Fruit fly (Drosophila melanogaster) whole organism, adult: ENCODE results near the gene CG9737.

Experiments used
- CG1620 ChIP-seq: fragments of 200-800 bp; sonication (Bioruptor generic); optimal IDR thresholded peaks from 2 replicates; lab custom pipeline; 2016; ENCODE audit warnings: missing biosample characterization, missing genetic modification characterization
- CG7045 ChIP-seq: fragments of 200-800 bp; sonication (Bioruptor generic); optimal IDR thresholded peaks from 2 replicates; lab custom pipeline; 2017; ENCODE audit warnings: missing biosample characterization, mild to moderate bottlenecking, missing genetic modification characterization
- CG7101 ChIP-seq: fragments of 200-800 bp; sonication (Bioruptor generic); optimal IDR thresholded peaks from 2 replicates; lab custom pipeline; 2018; ENCODE audit warnings: missing biosample characterization, mild to moderate bottlenecking, missing genetic modification characterization, moderate library complexity
- Crg-1 ChIP-seq: fragments of 200-800 bp; sonication (Bioruptor generic); optimal IDR thresholded peaks from 2 replicates; lab custom pipeline; 2016; ENCODE audit warnings: missing biosample characterization, missing genetic modification characterization
- cic ChIP-seq: fragments of 200-800 bp; sonication (Bioruptor generic); optimal IDR thresholded peaks from 2 replicates; lab custom pipeline; 2017; ENCODE audit warnings: missing biosample characterization, mild to moderate bottlenecking, missing genetic modification characterization, moderate library complexity
- cnc ChIP-seq, 2 experiments: fragments of >200 bp; optimal IDR thresholded peaks; 2 replicates each; lab custom pipeline; 2017

DNA sequence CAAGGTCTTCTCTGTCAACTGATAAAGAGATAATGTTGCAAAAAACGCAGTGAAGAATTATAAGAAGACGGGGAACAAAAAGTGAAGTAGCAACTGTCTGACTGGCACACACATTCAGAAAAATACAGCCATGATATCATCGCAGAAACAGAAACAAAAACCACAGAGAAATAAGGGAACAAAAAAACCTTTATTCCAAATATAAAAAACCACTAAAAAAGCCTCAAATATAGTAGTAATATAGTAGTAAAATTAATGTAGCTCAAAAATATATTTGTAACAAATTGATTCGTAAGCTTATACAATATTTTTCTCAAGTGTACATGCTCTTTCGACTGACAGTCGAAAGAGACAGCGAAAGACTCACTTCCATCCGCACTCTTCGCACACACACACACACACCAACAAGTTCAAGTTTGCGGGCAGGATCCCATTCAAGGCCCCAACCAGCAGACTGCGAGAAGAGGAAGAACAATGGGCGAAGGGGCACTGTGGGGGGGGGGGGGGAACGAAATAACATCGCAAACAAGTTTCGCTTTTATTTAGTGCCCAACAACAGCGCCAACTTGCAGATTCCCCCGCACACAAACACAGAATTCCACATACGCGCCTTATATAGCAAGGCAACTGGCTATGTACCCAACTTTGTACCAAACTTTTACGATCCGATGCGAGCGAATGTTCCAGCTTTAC lies 15.3 kb upstream of the CG9737 start:
- no peak for TF ChIP-seq cic (GFP tag; lab: Kevin White, UChicago)
- no peak for TF ChIP-seq Crg-1 (GFP tag; lab: Kevin White, UChicago)
- no peak for TF ChIP-seq CG1620 (GFP tag; lab: Kevin White, UChicago)
- no peak for TF ChIP-seq CG7045 (GFP tag; lab: Kevin White, UChicago)
- TF ChIP-seq CG7101 (tag; lab: Kevin White, UChicago) = no peak
- no peak for TF ChIP-seq cnc (optimal IDR thresholded peaks at IDR 0.05; lab: Kevin White, UChicago)
